Worm (Caenorhabditis elegans) whole organism, L4 larva: Measurements from ENCODE around the gene acd-4.

Experiments used
- F26F4.8 ChIP-seq: fragments of 200-800 bp; sonication (Bioruptor generic); conservative IDR thresholded peaks from 2 replicates; pipeline ENCODE4 v1.3.6; 2022; ENCODE audit warnings: missing genetic modification characterization, missing compliant biosample characterization
- F44E2.7 ChIP-seq: fragments of 200-800 bp; sonication (Bioruptor generic); IDR thresholded peaks from 2 replicates; pipeline ENCODE4 v2.1.2; 2022; ENCODE audit warnings: missing genetic modification characterization, missing compliant biosample characterization
- R02D3.7 ChIP-seq: fragments of 150-350 bp; sonication (generic microtip); optimal IDR thresholded peaks from 3 replicates; lab custom pipeline; 2014; ENCODE audit warnings: missing biosample characterization, missing genetic modification characterization
- T20F7.1 ChIP-seq: fragments of 200-800 bp; sonication (Bioruptor generic); optimal IDR thresholded peaks from 2 replicates; lab custom pipeline; 2018; ENCODE audit warnings: mild to moderate bottlenecking, missing genetic modification characterization, missing compliant biosample characterization
- T26A8.4 ChIP-seq: fragments of 200-800 bp; sonication (Bioruptor generic); IDR thresholded peaks from 2 replicates; pipeline ENCODE4 v1.3.6; 2022; ENCODE audit warnings: missing genetic modification characterization, missing compliant biosample characterization
- Y48G9A.11 ChIP-seq: fragments of 200-800 bp; sonication (Bioruptor generic); IDR thresholded peaks from 2 replicates; pipeline ENCODE4 v1.3.6; 2022; ENCODE audit warnings: missing genetic modification reagents, missing genetic modification characterization, missing compliant biosample characterization
- Y5F2A.4 ChIP-seq: fragments of 200-800 bp; sonication (Bioruptor generic); optimal IDR thresholded peaks from 2 replicates; lab custom pipeline; 2018; ENCODE audit warnings: mild to moderate bottlenecking, missing genetic modification characterization, missing compliant biosample characterization
- Y75B8A.6 ChIP-seq: fragments of 200-800 bp; sonication (Bioruptor generic); IDR thresholded peaks from 2 replicates; pipeline ENCODE4 v1.3.6; 2022; ENCODE audit warnings: missing genetic modification reagents, missing genetic modification characterization, missing compliant biosample characterization
- aly-2 ChIP-seq: sonication (generic microtip); optimal IDR thresholded peaks from 2 replicates; lab custom pipeline; 2018; ENCODE audit warnings: missing biosample characterization, missing genetic modification characterization
- ama-1 ChIP-seq: fragments of 150-350 bp; optimal IDR thresholded peaks from 2 replicates; lab custom pipeline; 2014; ENCODE audit warnings: inconsistent platforms, mixed read lengths
- ceh-28 ChIP-seq: fragments of 150-350 bp; optimal IDR thresholded peaks from 2 replicates; lab custom pipeline; 2014; ENCODE audit warnings: missing biosample characterization, missing genetic modification reagents, missing genetic modification characterization
- ceh-32 ChIP-seq: sonication (generic microtip); optimal IDR thresholded peaks from 2 replicates; lab custom pipeline; 2016; ENCODE audit warnings: mild to moderate bottlenecking, missing genetic modification characterization, missing compliant biosample characterization; ENCODE audit not compliant: poor library complexity
- ceh-44 ChIP-seq: fragments of 200-800 bp; sonication (Bioruptor generic); IDR thresholded peaks from 2 replicates; pipeline ENCODE4 v1.3.6; 2022; ENCODE audit warnings: missing genetic modification reagents, missing genetic modification characterization, missing compliant biosample characterization
- ctbp-1 ChIP-seq: fragments of 200-800 bp; sonication (Bioruptor generic); IDR thresholded peaks from 2 replicates; pipeline ENCODE4 v1.3.6; 2022; ENCODE audit warnings: missing genetic modification reagents, missing genetic modification characterization, missing compliant biosample characterization
- daf-12 ChIP-seq: fragments of 150-350 bp; optimal IDR thresholded peaks from 2 replicates; lab custom pipeline; 2014; ENCODE audit warnings: missing biosample characterization, missing genetic modification reagents, missing genetic modification characterization
- dpl-1 ChIP-seq: fragments of 150-350 bp; optimal IDR thresholded peaks from 2 replicates; lab custom pipeline; 2014; ENCODE audit warnings: missing biosample characterization, missing genetic modification reagents, missing genetic modification characterization
- egl-27 ChIP-seq: sonication (generic microtip); optimal IDR thresholded peaks from 3 replicates; lab custom pipeline; 2017; ENCODE audit warnings: missing biosample characterization, missing genetic modification reagents, missing genetic modification characterization
- egl-43 ChIP-seq: fragments of 200-800 bp; sonication (Bioruptor generic); IDR thresholded peaks from 2 replicates; pipeline ENCODE4 v1.3.6; 2022; ENCODE audit warnings: missing genetic modification reagents, missing genetic modification characterization, missing compliant biosample characterization
- fkh-10 ChIP-seq: fragments of 150-350 bp; optimal IDR thresholded peaks from 2 replicates; lab custom pipeline; 2014; ENCODE audit warnings: missing biosample characterization, missing genetic modification reagents, missing genetic modification characterization
- hif-1 ChIP-seq, 2 experiments: sonication (generic microtip); optimal IDR thresholded peaks; 2 replicates each; lab custom pipeline; 2016 to 2017; ENCODE audit warnings: missing compliant biosample characterization in 2 of 2, missing genetic modification characterization in 2 of 2, missing genetic modification reagents in 2 of 2, missing genotype in 2 of 2, mild to moderate bottlenecking in 1 of 2
- hlh-11 ChIP-seq: fragments of 200-800 bp; sonication (Bioruptor generic); optimal IDR thresholded peaks from 2 replicates; lab custom pipeline; 2018; ENCODE audit warnings: mild to moderate bottlenecking, missing genetic modification characterization, missing compliant biosample characterization
- lin-1 ChIP-seq: fragments of 200-800 bp; sonication (Bioruptor generic); IDR thresholded peaks from 2 replicates; pipeline ENCODE4 v1.3.6; 2022; ENCODE audit warnings: missing genetic modification reagents, missing genetic modification characterization, missing compliant biosample characterization
- lin-38 ChIP-seq: fragments of 200-800 bp; sonication (Bioruptor generic); IDR thresholded peaks from 2 replicates; pipeline ENCODE4 v1.3.6; 2022; ENCODE audit warnings: missing genetic modification reagents, missing genetic modification characterization, missing compliant biosample characterization
- madf-9 ChIP-seq: fragments of 200-800 bp; sonication (Bioruptor generic); conservative IDR thresholded peaks from 2 replicates; pipeline ENCODE4 v1.3.6; 2022; ENCODE audit warnings: missing genetic modification reagents, missing genetic modification characterization, missing compliant biosample characterization
- mdt-29 ChIP-seq: fragments of 200-800 bp; sonication (Bioruptor generic); IDR thresholded peaks from 2 replicates; pipeline ENCODE4 v1.3.6; 2022; ENCODE audit warnings: missing genetic modification reagents, missing genetic modification characterization, missing compliant biosample characterization
- mep-1 ChIP-seq: fragments of 150-350 bp; sonication (generic microtip); optimal IDR thresholded peaks from 3 replicates; lab custom pipeline; 2014; ENCODE audit warnings: missing biosample characterization, missing genetic modification characterization
- mes-2 ChIP-seq: sonication (generic microtip); optimal IDR thresholded peaks from 2 replicates; lab custom pipeline; 2016; ENCODE audit warnings: missing genotype, mild to moderate bottlenecking, missing genetic modification characterization, missing compliant biosample characterization; ENCODE audit not compliant: poor library complexity, severe bottlenecking
- nhr-10 ChIP-seq: fragments of 150-350 bp; optimal IDR thresholded peaks from 2 replicates; lab custom pipeline; 2014; ENCODE audit warnings: missing biosample characterization, missing genetic modification characterization
- nhr-102 ChIP-seq: sonication (generic microtip); optimal IDR thresholded peaks from 2 replicates; lab custom pipeline; 2016; ENCODE audit warnings: mild to moderate bottlenecking, missing genetic modification characterization, moderate library complexity, missing compliant biosample characterization
- nhr-237 ChIP-seq: sonication (generic microtip); optimal IDR thresholded peaks from 2 replicates; lab custom pipeline; 2017; ENCODE audit warnings: missing biosample characterization, missing genetic modification characterization
- nhr-42 ChIP-seq: fragments of 200-800 bp; sonication (Bioruptor generic); IDR thresholded peaks from 2 replicates; pipeline ENCODE4 v1.3.6; 2022; ENCODE audit warnings: missing genetic modification characterization, missing compliant biosample characterization
- nhr-48 ChIP-seq: sonication (generic microtip); optimal IDR thresholded peaks from 2 replicates; lab custom pipeline; 2016; ENCODE audit warnings: mild to moderate bottlenecking, missing genetic modification characterization, missing compliant biosample characterization
- nhr-76 ChIP-seq: fragments of 150-350 bp; optimal IDR thresholded peaks from 2 replicates; lab custom pipeline; 2014; ENCODE audit warnings: missing biosample characterization, missing genetic modification characterization
- pha-4 ChIP-seq, 2 experiments: fragments of 150-350 bp in 1 of 2; fragments of 200-800 bp in 1 of 2; sonication (Bioruptor generic) in 1 of 2; IDR thresholded peaks in 1 of 2; optimal IDR thresholded peaks in 1 of 2; 2 replicates each; pipeline versions ENCODE4 v1.3.6 to Lab custom; 2014 to 2022; ENCODE audit warnings: missing genetic modification characterization in 2 of 2, missing genetic modification reagents in 2 of 2, missing biosample characterization in 1 of 2, missing compliant biosample characterization in 1 of 2
- php-3 ChIP-seq: fragments of 200-800 bp; sonication (Bioruptor generic); IDR thresholded peaks from 2 replicates; pipeline ENCODE4 v1.3.6; 2022; ENCODE audit warnings: missing genetic modification reagents, missing genetic modification characterization, missing compliant biosample characterization
- saeg-2 ChIP-seq: fragments of 200-800 bp; sonication (Bioruptor generic); IDR thresholded peaks from 2 replicates; pipeline ENCODE4 v1.3.6; 2022; ENCODE audit warnings: missing genetic modification reagents, missing genetic modification characterization, missing compliant biosample characterization
- sdz-12 ChIP-seq: fragments of 200-800 bp; sonication (Bioruptor generic); optimal IDR thresholded peaks from 2 replicates; lab custom pipeline; 2018; ENCODE audit warnings: mild to moderate bottlenecking, missing genetic modification characterization, missing compliant biosample characterization
- set-16 ChIP-seq: fragments of 200-800 bp; sonication (Bioruptor generic); IDR thresholded peaks from 2 replicates; pipeline ENCODE4 v1.3.6; 2022; ENCODE audit warnings: missing genetic modification reagents, missing genetic modification characterization, missing compliant biosample characterization
- skn-1 ChIP-seq: fragments of 150-350 bp; optimal IDR thresholded peaks from 2 replicates; lab custom pipeline; 2014; ENCODE audit warnings: missing biosample characterization, missing genetic modification characterization
- snpc-1.2 ChIP-seq: fragments of 200-800 bp; sonication (Bioruptor generic); IDR thresholded peaks from 2 replicates; pipeline ENCODE4 v1.3.6; 2022; ENCODE audit warnings: missing genetic modification reagents, missing genetic modification characterization, missing compliant biosample characterization
- snpc-4 ChIP-seq: fragments of 150-350 bp; optimal IDR thresholded peaks from 2 replicates; lab custom pipeline; 2014; ENCODE audit warnings: missing biosample characterization, missing genetic modification characterization
- tag-97 ChIP-seq: fragments of 200-800 bp; sonication (Bioruptor generic); IDR thresholded peaks from 2 replicates; pipeline ENCODE4 v1.3.6; 2022; ENCODE audit warnings: missing genetic modification characterization, missing compliant biosample characterization
- vab-7 ChIP-seq: fragments of 200-800 bp; sonication (Bioruptor generic); IDR thresholded peaks from 2 replicates; pipeline ENCODE4 v1.3.6; 2022; ENCODE audit warnings: missing genetic modification reagents, missing genetic modification characterization, missing compliant biosample characterization
- zag-1 ChIP-seq: fragments of 150-350 bp; optimal IDR thresholded peaks from 2 replicates; lab custom pipeline; 2014; ENCODE audit warnings: missing biosample characterization, missing genetic modification characterization
- zfp-2 ChIP-seq: sonication (generic microtip); optimal IDR thresholded peaks from 2 replicates; lab custom pipeline; 2016; ENCODE audit warnings: mild to moderate bottlenecking, missing genetic modification characterization, missing compliant biosample characterization
- zip-11 ChIP-seq: fragments of 200-800 bp; sonication (Bioruptor generic); IDR thresholded peaks from 2 replicates; pipeline ENCODE4 v1.3.6; 2022; ENCODE audit warnings: missing genetic modification characterization, missing compliant biosample characterization
- ztf-7 ChIP-seq: fragments of 150-350 bp; optimal IDR thresholded peaks from 2 replicates; lab custom pipeline; 2014; ENCODE audit warnings: missing biosample characterization, missing genetic modification characterization

acd-4 gene

ce11 chrV:8610633-8611404, 27.2 kb upstream of the acd-4 start, which contains the start of gene fip-4 (continued):
- TF ChIP-seq dpl-1 (GFP tag; lab: Kevin White, UChicago) (no peak), ama-1 (peak; percentile 76), fkh-10 (GFP tag; lab: Kevin White, UChicago) (no peak), set-16 (GFP tag; lab: Robert Waterston, UW) (no peak), mep-1 (tag; lab: Kevin White, UChicago) (peak; percentile 26), ceh-32 (tag; lab: Kevin White, UChicago) (no peak), nhr-42 (GFP tag; lab: Robert Waterston, UW) (no peak), lin-38 (GFP tag; lab: Robert Waterston, UW) (no peak), Y48G9A.11 (GFP tag; lab: Robert Waterston, UW) (no peak), mdt-29 (GFP tag; lab: Robert Waterston, UW) (no peak), hlh-11 (tag; lab: Kevin White, UChicago) (peak; percentile 45), vab-7 (GFP tag; lab: Robert Waterston, UW) (no peak), aly-2 (tag; lab: Kevin White, UChicago) (no peak), zag-1 (tag; lab: Kevin White, UChicago) (no peak), ceh-28 (tag; lab: Kevin White, UChicago) (no peak), nhr-237 (tag; lab: Kevin White, UChicago) (no peak), php-3 (GFP tag; lab: Robert Waterston, UW) (no peak), lin-1 (GFP tag; lab: Robert Waterston, UW) (no peak), hif-1 (tag; optimal IDR thresholded peaks at IDR 0.05; lab: Kevin White, UChicago) (no peak), madf-9 (GFP tag; lab: Robert Waterston, UW) (no peak), ctbp-1 (GFP tag; lab: Robert Waterston, UW) (no peak), F26F4.8 (no peak), nhr-102 (no peak), skn-1 (tag; lab: Kevin White, UChicago) (no peak), tag-97 (no peak), T20F7.1 (no peak), T26A8.4 (no peak), nhr-76 (tag; lab: Kevin White, UChicago) (no peak)

DNA sequence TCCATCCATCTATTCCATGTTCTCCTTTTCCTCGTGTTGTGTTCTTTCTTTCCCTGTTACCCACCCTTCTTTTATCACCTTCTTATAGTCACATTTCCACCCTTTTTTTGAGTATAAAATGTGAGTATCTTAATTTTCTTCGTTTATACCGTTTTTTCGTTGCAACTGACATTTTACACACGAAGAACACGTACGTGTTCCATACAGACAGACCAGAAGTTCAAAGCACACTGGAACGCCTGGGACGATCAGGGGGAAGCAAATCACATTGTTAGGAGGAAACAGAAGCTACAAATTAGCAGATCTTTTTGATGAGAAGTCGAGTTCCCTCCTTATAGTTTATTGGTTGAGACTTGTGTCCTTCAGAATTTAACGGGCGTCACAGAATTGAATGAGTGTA, 22.3 kb upstream of the acd-4 start:
- TF ChIP-seq F44E2.7 (GFP tag; lab: Robert Waterston, UW) (no peak), sdz-12 (GFP tag; lab: Kevin White, UChicago) (no peak), zfp-2 (no peak), nhr-48 (tag; lab: Kevin White, UChicago) (peak; percentile 19), ceh-44 (GFP tag; lab: Robert Waterston, UW) (0 out of 2 replicates have a peak, but pooled peaks have one; percentile 10), ceh-32 (tag; lab: Kevin White, UChicago) (no peak), pha-4 (GFP tag; IDR thresholded peaks at IDR 0.05; lab: Robert Waterston, UW) (no peak), pha-4 (tag; optimal IDR thresholded peaks at IDR 0.05; lab: Kevin White, UChicago) (no peak), skn-1 (tag; lab: Kevin White, UChicago) (no peak), snpc-1.2 (GFP tag; lab: Robert Waterston, UW) (no peak), snpc-4 (no peak), nhr-102 (no peak), nhr-237 (tag; lab: Kevin White, UChicago) (no peak), hif-1 (tag; optimal IDR thresholded peaks at IDR 0.05; lab: Kevin White, UChicago) (no peak), daf-12 (tag; lab: Kevin White, UChicago) (no peak), T26A8.4 (no peak), zip-11 (no peak), egl-43 (GFP tag; lab: Robert Waterston, UW) (no peak), ztf-7 (no peak), saeg-2 (GFP tag; lab: Robert Waterston, UW) (no peak), mep-1 (tag; lab: Kevin White, UChicago) (peak; percentile 15), egl-27 (tag; lab: Kevin White, UChicago) (no peak), fkh-10 (GFP tag; lab: Kevin White, UChicago) (no peak), vab-7 (GFP tag; lab: Robert Waterston, UW) (no peak), Y75B8A.6 (GFP tag; lab: Robert Waterston, UW) (no peak), T20F7.1 (no peak), nhr-10 (no peak), Y5F2A.4 (GFP tag; lab: Kevin White, UChicago) (no peak), R02D3.7 (tag; lab: Kevin White, UChicago) (no peak), mes-2 (tag; lab: Kevin White, UChicago) (peak; percentile 21), dpl-1 (GFP tag; lab: Kevin White, UChicago) (no peak)
